Fruit fly (Drosophila melanogaster) S2 (cell line): ENCODE data around the gene Ntl.

Source experiments
- CG8478 ChIP-seq: fragments of >200 bp; optimal IDR thresholded peaks from 2 replicates; lab custom pipeline; 2018
- CTCF ChIP-seq, 2 experiments: fragments of >200 bp; optimal IDR thresholded peaks; 2 replicates each; lab custom pipeline; 2018

- TF ChIP-seq CTCF (optimal IDR thresholded peaks at IDR 0.05; lab: Kevin White, UChicago) (no peak), CG8478 (lab: Kevin White, UChicago) (no peak)
Observed at dm6 chr2L:7744739-7745138, 34.1 kb downstream of the Ntl start, which contains the start of gene CG7214.
